Fruit fly (Drosophila melanogaster): ENCODE results near the gene elg1.

elg1 gene

dm6 chr3L:16131264-16132066 lies at the start of gene elg1, which contains the start of gene Trs20:
TSS of gene elg1 (plus strand) at chr3L:16132028.
TSS of gene Trs20 (minus strand) at chr3L:16131632.
- TF ChIP-seq Hmr (GFP tag; optimal IDR thresholded peaks at IDR 0.05), result peak; percentile 15
- TF ChIP-seq CG12104 (GFP tag; optimal IDR thresholded peaks at IDR 0.05), result peak; percentile 42
- TF ChIP-seq maf-S (GFP tag; optimal IDR thresholded peaks at IDR 0.05), result no peak
- TF ChIP-seq CG33557 (GFP tag; optimal IDR thresholded peaks at IDR 0.05), result peak; percentile 51
- TF ChIP-seq sug (tag; optimal IDR thresholded peaks at IDR 0.05), result peak; percentile 58
- TF ChIP-seq Atf3 (GFP tag; optimal IDR thresholded peaks at IDR 0.05), result no peak
- TF ChIP-seq CkIIα-i1 (GFP tag; IDR thresholded peaks at IDR 0.05), result no peak
- 0 out of 2 replicates have a peak, but pooled peaks have one; percentile 9 for TF ChIP-seq CG17328 (GFP tag; IDR thresholded peaks at IDR 0.05)
- TF ChIP-seq sna (GFP tag; IDR thresholded peaks at IDR 0.05; ENCODE audit: partially characterized antibody), result no peak
- peak in 1 of 2 experiments; percentile 35 for TF ChIP-seq insv (GFP tag; optimal IDR thresholded peaks at IDR 0.05)
- no peak for TF ChIP-seq CG9876 (GFP tag; optimal IDR thresholded peaks at IDR 0.05)
- TF ChIP-seq CoRest (tag; optimal IDR thresholded peaks at IDR 0.05), result peak; percentile 74
- TF ChIP-seq CG6765 (GFP tag; optimal IDR thresholded peaks at IDR 0.05), result peak; percentile 27
- TF ChIP-seq Ets97D (GFP tag; optimal IDR thresholded peaks at IDR 0.05), result peak; percentile 16
- peak; percentile 35 for TF ChIP-seq CG1602 (GFP tag; optimal IDR thresholded peaks at IDR 0.05)
- TF ChIP-seq CG10543 (GFP tag; optimal IDR thresholded peaks at IDR 0.05), result peak; percentile 49
- TF ChIP-seq twi (tag; optimal IDR thresholded peaks at IDR 0.05), result peak; percentile 49
- no peak for TF ChIP-seq CG11560 (tag; IDR thresholded peaks at IDR 0.05)
- no peak for TF ChIP-seq CG6813 (GFP tag; optimal IDR thresholded peaks at IDR 0.05)
- TF ChIP-seq sens (GFP tag), result peak; percentile 77
- TF ChIP-seq corto (GFP tag; optimal IDR thresholded peaks at IDR 0.05), result peak; percentile 2
- TF ChIP-seq CG12744 (GFP tag; optimal IDR thresholded peaks at IDR 0.05), result no peak
- TF ChIP-seq CG5245 (GFP tag; optimal IDR thresholded peaks at IDR 0.05), result peak; percentile 6
- TF ChIP-seq Ptx1 (GFP tag; IDR thresholded peaks at IDR 0.05), result peak; percentile 47
- TF ChIP-seq sob (GFP tag; IDR thresholded peaks at IDR 0.05), result peak; percentile 59
- 0 out of 2 replicates have a peak, but pooled peaks have one; percentile 27 for TF ChIP-seq CG4404 (GFP tag; IDR thresholded peaks at IDR 0.05)
- peak; percentile 85 for TF ChIP-seq CG2712 (tag; optimal IDR thresholded peaks at IDR 0.05)
- TF ChIP-seq CG9932 (GFP tag; IDR thresholded peaks at IDR 0.05), result peak; percentile 62
- TF ChIP-seq CG8924 (tag; optimal IDR thresholded peaks at IDR 0.05), result peak; percentile 84
- peak; percentile 77 for TF ChIP-seq gcm (GFP tag; optimal IDR thresholded peaks at IDR 0.05)
- peak; percentile 46 for TF ChIP-seq CG18599 (GFP tag; optimal IDR thresholded peaks at IDR 0.05)
- no peak for TF ChIP-seq hkb (optimal IDR thresholded peaks at IDR 0.05)
- TF ChIP-seq hkb (GFP tag; IDR thresholded peaks at IDR 0.05), result 0 out of 2 replicates have a peak, but pooled peaks have one; percentile 25
- TF ChIP-seq CG6689 (GFP tag; IDR thresholded peaks at IDR 0.05), result peak; percentile 44; the same call in 1 of the 2 replicates
- TF ChIP-seq Hr78 (GFP tag; optimal IDR thresholded peaks at IDR 0.05), result peak in 1 of 2 experiments; percentile 44
- peak; percentile 4 for TF ChIP-seq Elba2 (GFP tag; optimal IDR thresholded peaks at IDR 0.05)
- peak; percentile 45 for TF ChIP-seq lilli (GFP tag; optimal IDR thresholded peaks at IDR 0.05)
- TF ChIP-seq CG2678 (tag; optimal IDR thresholded peaks at IDR 0.05), result peak; percentile 78
- TF ChIP-seq bowl (GFP tag; IDR thresholded peaks at IDR 0.05), result no peak
- no peak for TF ChIP-seq fru (optimal IDR thresholded peaks at IDR 0.05)
- peak; percentile 59 for TF ChIP-seq Vsx1 (GFP tag; optimal IDR thresholded peaks at IDR 0.05)
- TF ChIP-seq lola (GFP tag; optimal IDR thresholded peaks at IDR 0.05), result peak in 1 of 3 experiments; percentile 61
- peak; percentile 28 for TF ChIP-seq CG10431 (GFP tag; optimal IDR thresholded peaks at IDR 0.05)
- no peak for TF ChIP-seq nerfin-2 (GFP tag; IDR thresholded peaks at IDR 0.05; ENCODE audit: partially characterized antibody)
- peak; percentile 59 for TF ChIP-seq Dek (tag; optimal IDR thresholded peaks at IDR 0.05)
- TF ChIP-seq ranshi (GFP tag; IDR thresholded peaks at IDR 0.05), result peak; percentile 5; the same call in 1 of the 2 replicates
- TF ChIP-seq grau (tag; optimal IDR thresholded peaks at IDR 0.05), result peak; percentile 71
- TF ChIP-seq CG6854 (GFP tag; optimal IDR thresholded peaks at IDR 0.05), result peak; percentile 37
- 0 out of 2 replicates have a peak, but pooled peaks have one; percentile 12 for TF ChIP-seq CG32767 (GFP tag; IDR thresholded peaks at IDR 0.05)
